Fruit fly (Drosophila melanogaster) whole organism, embryonic: ENCODE results near the gene CG12012.

Source experiments
- Adf1 ChIP-seq: fragments of 200-800 bp; sonication (Bioruptor generic); IDR thresholded peaks from 2 replicates; pipeline ENCODE4 v1.3.6; 2022; ENCODE audit warnings: missing biosample characterization, missing genetic modification characterization
- CG10147 ChIP-seq: fragments of 200-800 bp; sonication (Bioruptor generic); optimal IDR thresholded peaks from 2 replicates; lab custom pipeline; 2019; ENCODE audit warnings: missing biosample characterization, mild to moderate bottlenecking, missing genetic modification characterization, moderate library complexity
- CG10462 ChIP-seq: fragments of 200-800 bp; sonication (Bioruptor generic); optimal IDR thresholded peaks from 2 replicates; lab custom pipeline; 2016; ENCODE audit warnings: missing biosample characterization, missing genetic modification characterization
- CG13894 ChIP-seq: fragments of 200-800 bp; sonication (Bioruptor generic); optimal IDR thresholded peaks from 3 replicates; lab custom pipeline; 2018; ENCODE audit warnings: missing biosample characterization, mild to moderate bottlenecking, missing genetic modification characterization, moderate library complexity
- CG2199 ChIP-seq: fragments of 200-800 bp; sonication (Bioruptor generic); IDR thresholded peaks from 3 replicates; pipeline ENCODE4 v1.3.6; 2022; ENCODE audit warnings: missing biosample characterization, missing genetic modification characterization
- CG31388 ChIP-seq: fragments of 200-800 bp; sonication (Bioruptor generic); optimal IDR thresholded peaks from 2 replicates; lab custom pipeline; 2016; ENCODE audit warnings: missing biosample characterization, missing genetic modification characterization
- CG3281 ChIP-seq: fragments of 200-800 bp; sonication (Bioruptor generic); optimal IDR thresholded peaks from 3 replicates; lab custom pipeline; 2017; ENCODE audit warnings: missing biosample characterization, mild to moderate bottlenecking, missing genetic modification characterization
- CG34422 ChIP-seq: fragments of 200-800 bp; sonication (Bioruptor generic); IDR thresholded peaks from 3 replicates; pipeline ENCODE4 v1.3.6; 2022; ENCODE audit warnings: missing biosample characterization, missing genetic modification characterization
- CG4360 ChIP-seq: fragments of 200-800 bp; sonication (Bioruptor generic); IDR thresholded peaks from 2 replicates; pipeline ENCODE4 v1.3.6; 2022; ENCODE audit warnings: missing biosample characterization, missing genetic modification characterization
- Deaf1 ChIP-seq: fragments of 200-800 bp; optimal IDR thresholded peaks from 3 replicates; lab custom pipeline; 2019; ENCODE audit warnings: missing biosample characterization, mild to moderate bottlenecking, missing genetic modification characterization, moderate library complexity
- Drgx ChIP-seq: fragments of 200-800 bp; sonication (Bioruptor generic); IDR thresholded peaks from 2 replicates; pipeline ENCODE4 v1.3.6; 2022; ENCODE audit warnings: missing biosample characterization, missing genetic modification characterization
- Ets97D ChIP-seq: fragments of 200-800 bp; sonication (Bioruptor generic); optimal IDR thresholded peaks from 3 replicates; lab custom pipeline; 2016; ENCODE audit warnings: missing biosample characterization, missing genetic modification characterization
- GATAe ChIP-seq: fragments of 200-800 bp; sonication (Bioruptor generic); conservative IDR thresholded peaks from 2 replicates; pipeline ENCODE4 v1.3.6; 2022; ENCODE audit warnings: missing biosample characterization, missing genetic modification characterization
- Gug ChIP-seq: fragments of 200-800 bp; sonication (Bioruptor generic); IDR thresholded peaks from 4 replicates; pipeline ENCODE4 v1.3.6; 2022; ENCODE audit warnings: missing biosample characterization, missing genetic modification characterization
- H2.0 ChIP-seq: fragments of 200-800 bp; sonication (Bioruptor generic); IDR thresholded peaks from 2 replicates; pipeline ENCODE4 v1.3.6; 2022; ENCODE audit warnings: missing biosample characterization, missing genetic modification characterization
- HmgZ ChIP-seq: fragments of 200-800 bp; sonication (Bioruptor generic); optimal IDR thresholded peaks from 2 replicates; lab custom pipeline; 2018; ENCODE audit warnings: missing biosample characterization, mild to moderate bottlenecking, missing genetic modification characterization
- Hr39 ChIP-seq: fragments of >200 bp; optimal IDR thresholded peaks from 2 replicates; lab custom pipeline; 2017
- Lpt ChIP-seq: fragments of >200 bp; optimal IDR thresholded peaks from 2 replicates; lab custom pipeline; 2018; ENCODE audit warnings: missing biosample characterization, missing genetic modification characterization
- Med ChIP-seq: fragments of 200-800 bp; sonication (Bioruptor generic); peaks from one replicate; lab custom pipeline; 2016; ENCODE audit warnings: missing biosample characterization, missing genetic modification characterization, mild to moderate bottlenecking, inconsistent platforms, moderate library complexity
- Neu2 ChIP-seq: fragments of 200-800 bp; sonication (Bioruptor generic); optimal IDR thresholded peaks from 3 replicates; lab custom pipeline; 2016; ENCODE audit warnings: missing biosample characterization, missing genetic modification characterization, borderline replicate concordance
- Nf-YC ChIP-seq: fragments of 200-800 bp; optimal IDR thresholded peaks from 3 replicates; lab custom pipeline; 2019; ENCODE audit warnings: missing biosample characterization, mild to moderate bottlenecking, missing genetic modification characterization, moderate library complexity
- Rfx ChIP-seq: fragments of 200-800 bp; sonication (Bioruptor generic); IDR thresholded peaks from 2 replicates; pipeline ENCODE4 v1.3.6; 2022; ENCODE audit warnings: missing biosample characterization, missing genetic modification characterization
- Sox100B ChIP-seq: fragments of 200-800 bp; sonication (Bioruptor generic); optimal IDR thresholded peaks from 3 replicates; lab custom pipeline; 2018; ENCODE audit warnings: missing biosample characterization, mild to moderate bottlenecking, missing genetic modification characterization
- Xbp1 ChIP-seq: fragments of 200-800 bp; sonication (Bioruptor generic); optimal IDR thresholded peaks from 3 replicates; lab custom pipeline; 2016; ENCODE audit warnings: missing biosample characterization, mild to moderate bottlenecking, missing genetic modification characterization
- abd-A ChIP-seq: fragments of 200-800 bp; sonication (Bioruptor generic); optimal IDR thresholded peaks from 3 replicates; lab custom pipeline; 2019; ENCODE audit warnings: missing biosample characterization, mild to moderate bottlenecking, missing genetic modification characterization, moderate library complexity
- ash1 ChIP-seq: fragments of 200-800 bp; sonication (Bioruptor generic); optimal IDR thresholded peaks from 2 replicates; lab custom pipeline; 2018; ENCODE audit warnings: missing biosample characterization, mild to moderate bottlenecking, missing genetic modification characterization
- cg ChIP-seq: fragments of 200-800 bp; sonication (Bioruptor generic); optimal IDR thresholded peaks from 3 replicates; lab custom pipeline; 2019; ENCODE audit warnings: missing biosample characterization, mild to moderate bottlenecking, missing genetic modification characterization, moderate library complexity
- chinmo ChIP-seq: fragments of 200-800 bp; sonication (Bioruptor generic); IDR thresholded peaks from 4 replicates; pipeline ENCODE4 v1.3.6; 2022; ENCODE audit warnings: missing biosample characterization, missing genetic modification characterization; ENCODE audit not compliant: partially characterized antibody
- crol ChIP-seq: fragments of 200-800 bp; sonication (Bioruptor generic); IDR thresholded peaks from 2 replicates; pipeline ENCODE4 v1.3.6; 2022; ENCODE audit warnings: missing biosample characterization, missing genetic modification characterization
- dmrt99B ChIP-seq: fragments of 200-800 bp; sonication (Bioruptor generic); optimal IDR thresholded peaks from 2 replicates; lab custom pipeline; 2018; ENCODE audit warnings: missing biosample characterization, mild to moderate bottlenecking, missing genetic modification characterization, moderate library complexity
- esg ChIP-seq: fragments of 200-800 bp; sonication (Bioruptor generic); conservative IDR thresholded peaks from 2 replicates; pipeline ENCODE4 v1.3.6; 2022; ENCODE audit warnings: missing biosample characterization, missing genetic modification characterization
- eve ChIP-seq, 2 experiments: fragments of >200 bp; optimal IDR thresholded peaks; 2 replicates each; lab custom pipeline; 2017; ENCODE audit warnings: missing biosample characterization in 2 of 2, missing genetic modification characterization in 2 of 2
- lbe ChIP-seq: fragments of 200-800 bp; sonication (Bioruptor generic); optimal IDR thresholded peaks from 2 replicates; lab custom pipeline; 2016; ENCODE audit warnings: missing biosample characterization, mild to moderate bottlenecking, missing genetic modification characterization
- lilli ChIP-seq: fragments of 200-800 bp; sonication (Bioruptor generic); optimal IDR thresholded peaks from 3 replicates; lab custom pipeline; 2016; ENCODE audit warnings: missing biosample characterization, missing genetic modification characterization
- lov ChIP-seq, 2 experiments: fragments of 200-800 bp in 1 of 2; fragments of >200 bp in 1 of 2; sonication (Bioruptor generic) in 1 of 2; IDR thresholded peaks in 1 of 2; optimal IDR thresholded peaks in 1 of 2; 2 replicates in 1 of 2; 3 replicates in 1 of 2; pipeline versions ENCODE4 v1.3.6 to Lab custom; 2017 to 2022; ENCODE audit warnings: missing biosample characterization in 1 of 2, missing genetic modification characterization in 1 of 2
- mld ChIP-seq: fragments of 200-800 bp; sonication (Bioruptor generic); IDR thresholded peaks from 3 replicates; pipeline ENCODE4 v1.3.6; 2022; ENCODE audit warnings: missing biosample characterization, missing genetic modification characterization; ENCODE audit not compliant: partially characterized antibody
- pan ChIP-seq, 4 experiments: fragments of >200 bp in 3 of 4; fragments of 200-800 bp in 1 of 4; sonication (Bioruptor generic) in 1 of 4; optimal IDR thresholded peaks in 3 of 4; IDR thresholded peaks in 1 of 4; 2 replicates each; pipeline versions ENCODE4 v1.3.6 to Lab custom; 2017 to 2022; ENCODE audit warnings: missing biosample characterization in 2 of 4, missing genetic modification characterization in 2 of 4, mixed read lengths in 1 of 4
- phol ChIP-seq: fragments of 200-800 bp; sonication (Bioruptor generic); optimal IDR thresholded peaks from 3 replicates; lab custom pipeline; 2018; ENCODE audit warnings: missing biosample characterization, mild to moderate bottlenecking, missing genetic modification characterization, moderate library complexity
- psq ChIP-seq: fragments of 200-800 bp; sonication (Bioruptor generic); optimal IDR thresholded peaks from 2 replicates; lab custom pipeline; 2017; ENCODE audit warnings: missing biosample characterization, missing genetic modification characterization
- rib ChIP-seq: fragments of 200-800 bp; sonication (Bioruptor generic); IDR thresholded peaks from 2 replicates; pipeline ENCODE4 v1.3.6; 2022; ENCODE audit warnings: missing biosample characterization, missing genetic modification characterization
- sd ChIP-seq: fragments of 200-800 bp; sonication (Bioruptor generic); optimal IDR thresholded peaks from 3 replicates; lab custom pipeline; 2018; ENCODE audit warnings: missing biosample characterization, mild to moderate bottlenecking, missing genetic modification characterization, moderate library complexity
- sug ChIP-seq: fragments of 200-800 bp; optimal IDR thresholded peaks from 2 replicates; lab custom pipeline; 2019; ENCODE audit warnings: missing biosample characterization, mild to moderate bottlenecking, missing genetic modification characterization, moderate library complexity
- unpg ChIP-seq: fragments of 200-800 bp; sonication (Bioruptor generic); optimal IDR thresholded peaks from 3 replicates; lab custom pipeline; 2018; ENCODE audit warnings: missing biosample characterization, mild to moderate bottlenecking, missing genetic modification characterization, moderate library complexity
- vvl ChIP-seq: fragments of 200-800 bp; sonication (Bioruptor generic); IDR thresholded peaks from 2 replicates; pipeline ENCODE4 v1.3.6; 2022; ENCODE audit warnings: missing biosample characterization, missing genetic modification characterization
- z ChIP-seq: fragments of 200-800 bp; sonication (Bioruptor generic); IDR thresholded peaks from 3 replicates; pipeline ENCODE4 v1.3.6; 2022; ENCODE audit warnings: missing biosample characterization, missing genetic modification characterization

Gene CG12012

dm6 chr3L:3417120-3417519 is 40.6 kb downstream of the CG12012 start:
- peak; percentile 11 for TF ChIP-seq unpg (GFP tag; lab: Kevin White, UChicago)
- peak; percentile 51 for TF ChIP-seq CG13894
- peak; percentile 36 for TF ChIP-seq abd-A
- TF ChIP-seq H2.0 (GFP tag; lab: Robert Waterston, UW), result no peak
- peak; percentile 31 for TF ChIP-seq lbe (GFP tag; lab: Kevin White, UChicago)
- no peak for TF ChIP-seq CG10147 (GFP tag; lab: Kevin White, UChicago)
- 0 out of 2 replicates have a peak, but pooled peaks have one; percentile 18 for TF ChIP-seq GATAe (GFP tag; lab: Robert Waterston, UW)
- TF ChIP-seq CG34422, result peak; percentile 45; the same call in 1 of the 3 replicates
- no peak for TF ChIP-seq Gug
- peak; percentile 51 for TF ChIP-seq Drgx (GFP tag; lab: Robert Waterston, UW)
- no peak for TF ChIP-seq vvl (GFP tag; lab: Robert Waterston, UW)
- TF ChIP-seq psq, result no peak
- peak; percentile 52 for TF ChIP-seq Xbp1
- 0 out of 2 replicates have a peak, but pooled peaks have one; percentile 27 for TF ChIP-seq crol (GFP tag; lab: Robert Waterston, UW)
- TF ChIP-seq CG4360 (GFP tag; lab: Robert Waterston, UW), result peak; percentile 88
- peak; percentile 90; the same call in 3 of the 4 replicates for TF ChIP-seq chinmo (GFP tag; lab: Robert Waterston, UW)
- no peak for TF ChIP-seq Lpt
- peak; percentile 59; the same call in 2 of the 3 replicates for TF ChIP-seq z
- TF ChIP-seq sug (tag; lab: Kevin White, UChicago), result peak; percentile 47
- TF ChIP-seq sd (tag; lab: Kevin White, UChicago), result peak; percentile 50
- peak; percentile 94 for TF ChIP-seq Adf1
- TF ChIP-seq lilli (GFP tag; lab: Kevin White, UChicago), result no peak
- no peak for TF ChIP-seq Ets97D (GFP tag; lab: Kevin White, UChicago)
- TF ChIP-seq HmgZ (tag; lab: Kevin White, UChicago), result peak; percentile 26
- TF ChIP-seq esg, result no peak
- peak; percentile 57 for TF ChIP-seq ash1 (GFP tag; lab: Kevin White, UChicago)
- TF ChIP-seq Sox100B (GFP tag; lab: Kevin White, UChicago), result no peak
- no peak for TF ChIP-seq phol
- TF ChIP-seq CG3281 (GFP tag; lab: Kevin White, UChicago), result no peak
- TF ChIP-seq lov (optimal IDR thresholded peaks at IDR 0.05; lab: Kevin White, UChicago), result no peak
- TF ChIP-seq lov (GFP tag; IDR thresholded peaks at IDR 0.05; lab: Robert Waterston, UW), result 0 out of 3 replicates have a peak, but pooled peaks have one; percentile 24
- no peak for TF ChIP-seq Neu2 (GFP tag; lab: Kevin White, UChicago)
- peak; percentile 93 for TF ChIP-seq cg (GFP tag; lab: Kevin White, UChicago)
- TF ChIP-seq Hr39 (lab: Kevin White, UChicago), result no peak
- TF ChIP-seq CG10462, result no peak
- peak; percentile 24 for TF ChIP-seq Deaf1 (tag; lab: Kevin White, UChicago)
- TF ChIP-seq CG31388 (GFP tag; lab: Kevin White, UChicago), result no peak
- TF ChIP-seq eve (GFP tag; optimal IDR thresholded peaks at IDR 0.05; lab: Kevin White, UChicago), result peak in 1 of 2 experiments; percentile 1
- TF ChIP-seq rib (GFP tag; lab: Robert Waterston, UW), result peak; percentile 35; the same call in 1 of the 2 replicates
- no peak for TF ChIP-seq pan (optimal IDR thresholded peaks at IDR 0.05; lab: Kevin White, UChicago)
- TF ChIP-seq pan (GFP tag; optimal IDR thresholded peaks at IDR 0.05 in 1 of 2, IDR thresholded peaks at IDR 0.05 in 1 of 2), result no peak
- no peak for TF ChIP-seq Rfx (GFP tag; lab: Robert Waterston, UW)
- no peak for TF ChIP-seq mld (GFP tag; lab: Robert Waterston, UW)
- TF ChIP-seq Nf-YC (tag; lab: Kevin White, UChicago), result peak; percentile 23
- TF ChIP-seq dmrt99B, result no peak
- peak; percentile 38 for TF ChIP-seq Med (GFP tag; lab: Kevin White, UChicago)
- peak; percentile 36; the same call in 2 of the 3 replicates for TF ChIP-seq CG2199 (GFP tag; lab: Robert Waterston, UW)
